Worm (Caenorhabditis elegans) whole organism, young adult: ENCODE measurements around the gene C52E4.12.

ENCODE experiments used
- D2030.7 ChIP-seq: fragments of 200-800 bp; sonication (Bioruptor generic); IDR thresholded peaks from 2 replicates; pipeline ENCODE4 v1.3.6; 2022; ENCODE audit warnings: missing genetic modification reagents, missing genetic modification characterization, missing compliant biosample characterization
- ceh-91 ChIP-seq: fragments of 200-800 bp; sonication (Bioruptor generic); IDR thresholded peaks from 2 replicates; pipeline ENCODE4 v1.3.6; 2022; ENCODE audit warnings: missing genetic modification reagents, missing genetic modification characterization, missing compliant biosample characterization
- dox-1 ChIP-seq: fragments of 200-800 bp; sonication (Bioruptor generic); IDR thresholded peaks from 2 replicates; pipeline ENCODE4 v1.3.6; 2022; ENCODE audit warnings: missing genetic modification reagents, missing genetic modification characterization, missing compliant biosample characterization
- hrde-1 ChIP-seq: sonication (generic microtip); optimal IDR thresholded peaks from 2 replicates; lab custom pipeline; 2016; ENCODE audit warnings: missing genetic modification characterization, mild to moderate bottlenecking, missing compliant biosample characterization, moderate library complexity, missing genotype, missing genetic modification reagents, borderline replicate concordance
- unc-130 ChIP-seq: sonication (generic microtip); optimal IDR thresholded peaks from 2 replicates; lab custom pipeline; 2016; ENCODE audit warnings: missing genetic modification reagents, missing genetic modification characterization, missing compliant biosample characterization

DNA sequence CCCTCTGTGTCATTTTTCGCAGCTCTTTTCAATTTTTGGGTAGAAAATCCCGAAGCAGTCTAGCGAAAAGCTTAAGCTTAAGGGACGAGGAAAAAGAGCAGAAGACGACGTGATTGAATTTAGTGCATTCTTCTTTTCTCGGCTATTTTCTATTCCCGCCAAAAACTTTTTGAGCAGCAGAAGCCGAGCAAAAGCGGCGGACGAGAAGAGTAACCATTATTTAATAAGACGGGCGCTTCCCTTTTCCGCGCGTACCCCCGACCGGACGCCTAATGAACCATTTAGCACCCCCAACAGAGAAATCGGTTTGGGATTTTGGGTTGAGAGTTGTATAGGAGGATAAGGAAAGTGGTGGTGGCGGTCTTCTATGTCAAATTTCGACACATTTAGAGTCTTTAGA is 42.3 kb upstream of the C52E4.12 start:
- no peak for TF ChIP-seq hrde-1 (tag; lab: Kevin White, UChicago)
- no peak for TF ChIP-seq D2030.7 (GFP tag; lab: Robert Waterston, UW)
- no peak for TF ChIP-seq unc-130 (GFP tag; lab: Kevin White, UChicago)
- no peak for TF ChIP-seq ceh-91
- no peak for TF ChIP-seq dox-1
